Worm (Caenorhabditis elegans): ENCODE data around the gene srv-25.

ce11 chrIV:6337353-6337752 lies 33.8 kb upstream of the srv-25 start, which contains the start of gene ipla-6:
- TF ChIP-seq ceh-39 (tag; optimal IDR thresholded peaks at IDR 0.05) (no peak), drap-1 (GFP tag; optimal IDR thresholded peaks at IDR 0.05) (no peak), elt-3 (tag; optimal IDR thresholded peaks at IDR 0.05) (no peak), nhr-28 (tag; optimal IDR thresholded peaks at IDR 0.05) (no peak), flh-1 (GFP tag; optimal IDR thresholded peaks at IDR 0.05) (no peak), snpc-4 (tag; optimal IDR thresholded peaks at IDR 0.05) (no peak), unc-62 (GFP tag; optimal IDR thresholded peaks at IDR 0.05) (no peak), M03D4.4 (tag; optimal IDR thresholded peaks at IDR 0.05) (no peak), ztf-11 (tag; optimal IDR thresholded peaks at IDR 0.05) (no peak), ham-2 (GFP tag; optimal IDR thresholded peaks at IDR 0.05) (no peak), lsy-2 (tag; optimal IDR thresholded peaks at IDR 0.05) (no peak), bed-3 (GFP tag; optimal IDR thresholded peaks at IDR 0.05) (no peak)
